Fruit fly (Drosophila melanogaster) whole organism, embryonic: ENCODE data around the gene CG4452.

ENCODE experiments used
- CG4854 ChIP-seq: fragments of 200-800 bp; sonication (Bioruptor generic); optimal IDR thresholded peaks from 2 replicates; lab custom pipeline; 2016; ENCODE audit warnings: missing biosample characterization, missing genetic modification characterization, inconsistent platforms
- CG7963 ChIP-seq: fragments of 200-800 bp; sonication (Bioruptor generic); IDR thresholded peaks from 3 replicates; pipeline ENCODE4 v1.3.6; 2022; ENCODE audit warnings: missing biosample characterization, missing genetic modification characterization; ENCODE audit not compliant: partially characterized antibody
- CG9727 ChIP-seq: fragments of 200-800 bp; sonication (Bioruptor generic); optimal IDR thresholded peaks from 3 replicates; lab custom pipeline; 2017; ENCODE audit warnings: missing biosample characterization, mild to moderate bottlenecking, missing genetic modification characterization
- NC2α ChIP-seq: fragments of 200-800 bp; sonication (Bioruptor generic); optimal IDR thresholded peaks from 2 replicates; lab custom pipeline; 2016; ENCODE audit warnings: missing biosample characterization, missing genetic modification characterization
- br ChIP-seq: fragments of >200 bp; optimal IDR thresholded peaks from 2 replicates; lab custom pipeline; 2017
- chinmo ChIP-seq: fragments of 200-800 bp; sonication (Bioruptor generic); IDR thresholded peaks from 4 replicates; pipeline ENCODE4 v1.3.6; 2022; ENCODE audit warnings: missing biosample characterization, missing genetic modification characterization; ENCODE audit not compliant: partially characterized antibody
- da ChIP-seq: fragments of 200-800 bp; sonication (Bioruptor generic); optimal IDR thresholded peaks from 2 replicates; lab custom pipeline; 2016; ENCODE audit warnings: missing biosample characterization, missing genetic modification characterization
- exex ChIP-seq: fragments of 200-800 bp; sonication (Bioruptor generic); optimal IDR thresholded peaks from 4 replicates; lab custom pipeline; 2018; ENCODE audit warnings: missing biosample characterization, mild to moderate bottlenecking, missing genetic modification characterization, moderate library complexity
- hbn ChIP-seq: fragments of 200-800 bp; sonication (Bioruptor generic); IDR thresholded peaks from 2 replicates; pipeline ENCODE4 v1.3.6; 2022; ENCODE audit warnings: missing biosample characterization, missing genetic modification characterization; ENCODE audit not compliant: partially characterized antibody
- pita ChIP-seq: fragments of 200-800 bp; sonication (Bioruptor generic); optimal IDR thresholded peaks from 2 replicates; lab custom pipeline; 2017; ENCODE audit warnings: missing biosample characterization, mild to moderate bottlenecking, missing genetic modification characterization
- sd ChIP-seq: fragments of 200-800 bp; sonication (Bioruptor generic); optimal IDR thresholded peaks from 3 replicates; lab custom pipeline; 2018; ENCODE audit warnings: missing biosample characterization, mild to moderate bottlenecking, missing genetic modification characterization, moderate library complexity
- zen ChIP-seq: fragments of 200-800 bp; sonication (Bioruptor generic); optimal IDR thresholded peaks from 3 replicates; lab custom pipeline; 2018; ENCODE audit warnings: missing biosample characterization, mild to moderate bottlenecking, missing genetic modification characterization, moderate library complexity

dm6 chr3L:9367431-9367867, 272 bp downstream of the CG4452 start:
- TF ChIP-seq hbn (GFP tag; lab: Robert Waterston, UW) (no peak; the same call in 1 of the 2 replicates), CG7963 (GFP tag; lab: Robert Waterston, UW) (no peak), zen (tag; lab: Kevin White, UChicago) (no peak), br (lab: Kevin White, UChicago) (no peak), NC2α (GFP tag; lab: Kevin White, UChicago) (no peak), pita (GFP tag; lab: Kevin White, UChicago) (no peak), exex (tag; lab: Kevin White, UChicago) (no peak), chinmo (GFP tag; lab: Robert Waterston, UW) (no peak), CG4854 (GFP tag; lab: Kevin White, UChicago) (no peak), sd (tag; lab: Kevin White, UChicago) (no peak), da (no peak), CG9727 (no peak)
